Worm (Caenorhabditis elegans) whole organism, L4 larva: ENCODE measurements around the gene fbxb-39.

ENCODE experiments used
- F10B5.3 ChIP-seq: sonication (generic microtip); optimal IDR thresholded peaks from 2 replicates; lab custom pipeline; 2016; ENCODE audit warnings: mild to moderate bottlenecking, missing genetic modification characterization, missing compliant biosample characterization
- F26F4.8 ChIP-seq: fragments of 200-800 bp; sonication (Bioruptor generic); conservative IDR thresholded peaks from 2 replicates; pipeline ENCODE4 v1.3.6; 2022; ENCODE audit warnings: missing genetic modification characterization, missing compliant biosample characterization
- T20F7.1 ChIP-seq: fragments of 200-800 bp; sonication (Bioruptor generic); optimal IDR thresholded peaks from 2 replicates; lab custom pipeline; 2018; ENCODE audit warnings: mild to moderate bottlenecking, missing genetic modification characterization, missing compliant biosample characterization
- Y5F2A.4 ChIP-seq: fragments of 200-800 bp; sonication (Bioruptor generic); optimal IDR thresholded peaks from 2 replicates; lab custom pipeline; 2018; ENCODE audit warnings: mild to moderate bottlenecking, missing genetic modification characterization, missing compliant biosample characterization
- ZK337.2 ChIP-seq: fragments of 200-800 bp; sonication (Bioruptor generic); IDR thresholded peaks from 2 replicates; pipeline ENCODE4 v1.3.6; 2022; ENCODE audit warnings: missing genetic modification reagents, missing genetic modification characterization, missing compliant biosample characterization
- ZK546.5 ChIP-seq, 2 experiments: sonication (generic microtip); optimal IDR thresholded peaks; 2 replicates each; lab custom pipeline; 2017; ENCODE audit warnings: missing biosample characterization in 2 of 2, missing genetic modification characterization in 2 of 2
- aha-1 ChIP-seq: fragments of 150-350 bp; peaks from one replicate; lab custom pipeline; 2014; ENCODE audit warnings: missing biosample characterization, missing genetic modification characterization
- aly-2 ChIP-seq: sonication (generic microtip); optimal IDR thresholded peaks from 2 replicates; lab custom pipeline; 2018; ENCODE audit warnings: missing biosample characterization, missing genetic modification characterization
- ceh-28 ChIP-seq: fragments of 150-350 bp; optimal IDR thresholded peaks from 2 replicates; lab custom pipeline; 2014; ENCODE audit warnings: missing biosample characterization, missing genetic modification reagents, missing genetic modification characterization
- ceh-32 ChIP-seq: sonication (generic microtip); optimal IDR thresholded peaks from 2 replicates; lab custom pipeline; 2016; ENCODE audit warnings: mild to moderate bottlenecking, missing genetic modification characterization, missing compliant biosample characterization; ENCODE audit not compliant: poor library complexity
- ceh-62 ChIP-seq: sonication (generic microtip); optimal IDR thresholded peaks from 2 replicates; lab custom pipeline; 2017; ENCODE audit warnings: missing biosample characterization, missing genetic modification characterization
- ceh-82 ChIP-seq: sonication (generic microtip); optimal IDR thresholded peaks from 2 replicates; lab custom pipeline; 2017; ENCODE audit warnings: missing biosample characterization, missing genetic modification characterization
- ctbp-1 ChIP-seq: fragments of 200-800 bp; sonication (Bioruptor generic); IDR thresholded peaks from 2 replicates; pipeline ENCODE4 v1.3.6; 2022; ENCODE audit warnings: missing genetic modification reagents, missing genetic modification characterization, missing compliant biosample characterization
- daf-16 ChIP-seq, 3 experiments: sonication (generic microtip); optimal IDR thresholded peaks; 2 replicates each; lab custom pipeline; 2016 to 2017; ENCODE audit warnings: missing genetic modification characterization in 3 of 3, missing genetic modification reagents in 3 of 3, mild to moderate bottlenecking in 2 of 3, missing compliant biosample characterization in 2 of 3, missing biosample characterization in 1 of 3, moderate library complexity in 1 of 3
- daf-19 ChIP-seq: fragments of 200-800 bp; sonication (Bioruptor generic); conservative IDR thresholded peaks from 2 replicates; pipeline ENCODE4 v1.3.6; 2022; ENCODE audit warnings: missing genetic modification characterization, missing compliant biosample characterization
- dmd-9 ChIP-seq: fragments of 200-800 bp; sonication (Bioruptor generic); IDR thresholded peaks from 2 replicates; pipeline ENCODE4 v1.3.6; 2022; ENCODE audit warnings: missing genetic modification reagents, missing genetic modification characterization, missing compliant biosample characterization
- dpl-1 ChIP-seq: fragments of 150-350 bp; optimal IDR thresholded peaks from 2 replicates; lab custom pipeline; 2014; ENCODE audit warnings: missing biosample characterization, missing genetic modification reagents, missing genetic modification characterization
- duxl-1 ChIP-seq: sonication (generic microtip); optimal IDR thresholded peaks from 2 replicates; lab custom pipeline; 2016; ENCODE audit warnings: mild to moderate bottlenecking, missing genetic modification characterization, moderate library complexity, missing compliant biosample characterization; ENCODE audit not compliant: poor library complexity
- egl-43 ChIP-seq: fragments of 200-800 bp; sonication (Bioruptor generic); IDR thresholded peaks from 2 replicates; pipeline ENCODE4 v1.3.6; 2022; ENCODE audit warnings: missing genetic modification reagents, missing genetic modification characterization, missing compliant biosample characterization
- fos-1 ChIP-seq: fragments of 150-350 bp; optimal IDR thresholded peaks from 2 replicates; lab custom pipeline; 2014; ENCODE audit warnings: missing biosample characterization, missing genetic modification characterization
- hlh-11 ChIP-seq: fragments of 200-800 bp; sonication (Bioruptor generic); optimal IDR thresholded peaks from 2 replicates; lab custom pipeline; 2018; ENCODE audit warnings: mild to moderate bottlenecking, missing genetic modification characterization, missing compliant biosample characterization
- hlh-30 ChIP-seq: sonication (generic microtip); optimal IDR thresholded peaks from 2 replicates; lab custom pipeline; 2017; ENCODE audit warnings: antibody characterized with exemption, mild to moderate bottlenecking, missing genetic modification characterization, missing compliant biosample characterization; ENCODE audit not compliant: insufficient read depth
- lim-7 ChIP-seq: fragments of 200-800 bp; sonication (Bioruptor generic); IDR thresholded peaks from 2 replicates; pipeline ENCODE4 v1.3.6; 2022; ENCODE audit warnings: missing genetic modification characterization, missing compliant biosample characterization
- lin-13 ChIP-seq: fragments of 150-350 bp; optimal IDR thresholded peaks from 2 replicates; lab custom pipeline; 2014; ENCODE audit warnings: missing biosample characterization, missing genetic modification reagents, missing genetic modification characterization
- lin-15B ChIP-seq: fragments of 150-350 bp; sonication (generic microtip); optimal IDR thresholded peaks from 3 replicates; lab custom pipeline; 2014; ENCODE audit warnings: missing biosample characterization, missing genetic modification characterization
- lin-38 ChIP-seq: fragments of 200-800 bp; sonication (Bioruptor generic); IDR thresholded peaks from 2 replicates; pipeline ENCODE4 v1.3.6; 2022; ENCODE audit warnings: missing genetic modification reagents, missing genetic modification characterization, missing compliant biosample characterization
- lir-3 ChIP-seq: sonication (generic microtip); optimal IDR thresholded peaks from 2 replicates; lab custom pipeline; 2016; ENCODE audit warnings: mild to moderate bottlenecking, missing genetic modification characterization, missing compliant biosample characterization
- madf-5 ChIP-seq, 2 experiments: fragments of 200-800 bp; sonication (Bioruptor generic); IDR thresholded peaks; 2 replicates each; pipeline ENCODE4 v1.3.6; 2022; ENCODE audit warnings: missing compliant biosample characterization in 2 of 2, missing genetic modification characterization in 2 of 2
- mdl-1 ChIP-seq, 2 experiments: fragments of 150-350 bp in 1 of 2; sonication (generic microtip) in 1 of 2; optimal IDR thresholded peaks; 2 replicates each; lab custom pipeline; 2014 to 2017; ENCODE audit warnings: missing biosample characterization in 2 of 2, missing genetic modification characterization in 2 of 2
- mdt-29 ChIP-seq: fragments of 200-800 bp; sonication (Bioruptor generic); IDR thresholded peaks from 2 replicates; pipeline ENCODE4 v1.3.6; 2022; ENCODE audit warnings: missing genetic modification reagents, missing genetic modification characterization, missing compliant biosample characterization
- mes-2 ChIP-seq: sonication (generic microtip); optimal IDR thresholded peaks from 2 replicates; lab custom pipeline; 2016; ENCODE audit warnings: missing genotype, mild to moderate bottlenecking, missing genetic modification characterization, missing compliant biosample characterization; ENCODE audit not compliant: poor library complexity, severe bottlenecking
- nhr-10 ChIP-seq: fragments of 150-350 bp; optimal IDR thresholded peaks from 2 replicates; lab custom pipeline; 2014; ENCODE audit warnings: missing biosample characterization, missing genetic modification characterization
- nhr-102 ChIP-seq: sonication (generic microtip); optimal IDR thresholded peaks from 2 replicates; lab custom pipeline; 2016; ENCODE audit warnings: mild to moderate bottlenecking, missing genetic modification characterization, moderate library complexity, missing compliant biosample characterization
- nhr-111 ChIP-seq: fragments of 200-800 bp; sonication (Bioruptor generic); optimal IDR thresholded peaks from 2 replicates; lab custom pipeline; 2018; ENCODE audit warnings: mild to moderate bottlenecking, missing genetic modification characterization, missing compliant biosample characterization
- nhr-42 ChIP-seq: fragments of 200-800 bp; sonication (Bioruptor generic); IDR thresholded peaks from 2 replicates; pipeline ENCODE4 v1.3.6; 2022; ENCODE audit warnings: missing genetic modification characterization, missing compliant biosample characterization
- nhr-6 ChIP-seq: fragments of 150-350 bp; optimal IDR thresholded peaks from 2 replicates; lab custom pipeline; 2014; ENCODE audit warnings: missing biosample characterization, missing genetic modification characterization
- sdz-12 ChIP-seq: fragments of 200-800 bp; sonication (Bioruptor generic); optimal IDR thresholded peaks from 2 replicates; lab custom pipeline; 2018; ENCODE audit warnings: mild to moderate bottlenecking, missing genetic modification characterization, missing compliant biosample characterization
- spr-1 ChIP-seq: sonication (generic microtip); optimal IDR thresholded peaks from 2 replicates; lab custom pipeline; 2016; ENCODE audit warnings: mild to moderate bottlenecking, missing genetic modification characterization, missing compliant biosample characterization
- tag-97 ChIP-seq: fragments of 200-800 bp; sonication (Bioruptor generic); IDR thresholded peaks from 2 replicates; pipeline ENCODE4 v1.3.6; 2022; ENCODE audit warnings: missing genetic modification characterization, missing compliant biosample characterization
- unc-130 ChIP-seq: sonication (generic microtip); optimal IDR thresholded peaks from 2 replicates; lab custom pipeline; 2016; ENCODE audit warnings: missing genetic modification reagents, missing genetic modification characterization, missing compliant biosample characterization
- vab-7 ChIP-seq: fragments of 200-800 bp; sonication (Bioruptor generic); IDR thresholded peaks from 2 replicates; pipeline ENCODE4 v1.3.6; 2022; ENCODE audit warnings: missing genetic modification reagents, missing genetic modification characterization, missing compliant biosample characterization
- zfp-2 ChIP-seq: sonication (generic microtip); optimal IDR thresholded peaks from 2 replicates; lab custom pipeline; 2016; ENCODE audit warnings: mild to moderate bottlenecking, missing genetic modification characterization, missing compliant biosample characterization
- zfp-3 ChIP-seq: fragments of 200-800 bp; sonication (Bioruptor generic); conservative IDR thresholded peaks from 2 replicates; pipeline ENCODE4 v1.3.6; 2022; ENCODE audit warnings: missing genetic modification reagents, missing genetic modification characterization, missing compliant biosample characterization
- ztf-7 ChIP-seq: fragments of 150-350 bp; optimal IDR thresholded peaks from 2 replicates; lab custom pipeline; 2014; ENCODE audit warnings: missing biosample characterization, missing genetic modification characterization

The fbxb-39 gene

DNA sequence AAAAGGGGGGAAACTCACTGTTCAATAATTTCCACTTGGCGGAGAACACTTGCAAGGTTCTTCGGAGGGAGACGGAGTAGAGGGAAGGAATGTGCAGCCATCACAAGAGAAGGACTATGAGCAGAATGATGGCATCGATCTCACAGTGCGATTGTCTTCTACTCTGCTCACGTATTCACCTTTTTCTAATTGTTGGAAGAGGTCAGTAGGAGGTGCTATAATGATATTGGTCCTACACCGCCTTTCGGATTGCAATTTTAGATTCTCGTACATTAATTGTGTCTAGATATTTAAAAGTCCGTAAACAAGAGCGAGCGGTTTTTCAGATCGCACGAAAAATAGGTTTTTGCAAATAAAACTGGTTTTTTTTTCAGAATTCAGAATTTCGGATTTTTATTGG lies at the start of gene fbxb-39:
Gene fbxb-39 (minus strand): TSS at position 101 of the 400 bp plus-strand sequence.
- TF ChIP-seq lin-13 (GFP tag; lab: Kevin White, UChicago) (no peak), mes-2 (no peak), sdz-12 (GFP tag; lab: Kevin White, UChicago) (no peak), tag-97 (GFP tag; lab: Robert Waterston, UW) (no peak), T20F7.1 (GFP tag; lab: Kevin White, UChicago) (no peak), nhr-42 (GFP tag; lab: Robert Waterston, UW) (no peak), egl-43 (no peak)
- TF ChIP-seq, all 104 proteins: peak for 0

ce11 chrII:1088527-1089230 lies 48.3 kb upstream of the fbxb-39 start:
- TF ChIP-seq ceh-82 (no peak), lin-38 (GFP tag; lab: Robert Waterston, UW) (0 out of 2 replicates have a peak, but pooled peaks have one; percentile 25)

ce11 chrII:1086479-1086878 lies 46.1 kb upstream of the fbxb-39 start:
- TF ChIP-seq ZK337.2 (no peak), ceh-32 (tag; lab: Kevin White, UChicago) (no peak), hlh-30 (tag; lab: Kevin White, UChicago) (peak; percentile 31), mdl-1 (tag; optimal IDR thresholded peaks at IDR 0.05; lab: Kevin White, UChicago) (peak in 1 of 2 experiments; percentile 40)

- TF ChIP-seq nhr-10 (no peak), ctbp-1 (GFP tag; lab: Robert Waterston, UW) (no peak), duxl-1 (tag; lab: Kevin White, UChicago) (no peak), aha-1 (tag; lab: Kevin White, UChicago) (no peak), lim-7 (GFP tag; lab: Robert Waterston, UW) (no peak), dmd-9 (GFP tag; lab: Robert Waterston, UW) (no peak), zfp-2 (no peak), unc-130 (GFP tag; lab: Kevin White, UChicago) (no peak), vab-7 (GFP tag; lab: Robert Waterston, UW) (no peak), madf-5 (GFP tag; IDR thresholded peaks at IDR 0.05; lab: Robert Waterston, UW) (no peak), F10B5.3 (tag; lab: Kevin White, UChicago) (no peak), daf-19 (GFP tag; lab: Robert Waterston, UW) (no peak), Y5F2A.4 (GFP tag; lab: Kevin White, UChicago) (no peak), fos-1 (no peak), F26F4.8 (GFP tag; lab: Robert Waterston, UW) (no peak), hlh-11 (no peak), zfp-3 (GFP tag; lab: Robert Waterston, UW) (no peak), spr-1 (no peak), nhr-102 (no peak)
Measured at ce11 chrII:1085546-1085945, 45.2 kb upstream of the fbxb-39 start.

DNA sequence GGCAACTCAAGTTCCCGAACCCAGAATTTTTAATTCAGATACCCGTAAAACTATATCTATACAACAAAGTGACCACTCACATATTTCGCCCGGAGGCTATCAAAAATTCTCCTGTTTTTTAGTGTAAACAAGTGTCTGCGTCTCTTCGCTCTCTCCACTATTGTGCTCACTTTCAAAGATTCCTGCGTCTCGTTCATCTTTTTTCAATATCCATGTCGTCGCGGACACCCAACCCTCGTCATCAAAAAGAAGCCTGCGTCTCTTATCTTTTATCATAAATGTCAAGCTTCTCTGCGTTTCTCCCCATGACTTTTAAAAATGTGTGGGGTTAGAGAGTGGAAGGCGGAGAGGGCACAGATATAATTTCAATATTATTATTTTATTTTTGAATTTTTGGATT lies 44.5 kb upstream of the fbxb-39 start:
- TF ChIP-seq ctbp-1 (GFP tag; lab: Robert Waterston, UW) (no peak), ceh-28 (tag; lab: Kevin White, UChicago) (no peak), nhr-6 (tag; lab: Kevin White, UChicago) (no peak), ceh-62 (tag; lab: Kevin White, UChicago) (no peak), lir-3 (tag; lab: Kevin White, UChicago) (no peak), zfp-2 (no peak), ZK546.5 (tag; optimal IDR thresholded peaks at IDR 0.05; lab: Kevin White, UChicago) (no peak), F26F4.8 (GFP tag; lab: Robert Waterston, UW) (no peak), ztf-7 (no peak), dpl-1 (no peak), daf-16 (GFP tag; optimal IDR thresholded peaks at IDR 0.05; lab: Kevin White, UChicago) (peak in 1 of 2 experiments; percentile 74), daf-16 (tag; optimal IDR thresholded peaks at IDR 0.05; lab: Kevin White, UChicago) (peak; percentile 17), nhr-111 (no peak), mdt-29 (GFP tag; lab: Robert Waterston, UW) (no peak), ZK337.2 (no peak), lin-15B (tag; lab: Kevin White, UChicago) (no peak), lin-13 (GFP tag; lab: Kevin White, UChicago) (no peak), aly-2 (no peak), duxl-1 (tag; lab: Kevin White, UChicago) (no peak)
